Worm (Caenorhabditis elegans): ENCODE results near the gene nas-4.

The nas-4 gene

DNA sequence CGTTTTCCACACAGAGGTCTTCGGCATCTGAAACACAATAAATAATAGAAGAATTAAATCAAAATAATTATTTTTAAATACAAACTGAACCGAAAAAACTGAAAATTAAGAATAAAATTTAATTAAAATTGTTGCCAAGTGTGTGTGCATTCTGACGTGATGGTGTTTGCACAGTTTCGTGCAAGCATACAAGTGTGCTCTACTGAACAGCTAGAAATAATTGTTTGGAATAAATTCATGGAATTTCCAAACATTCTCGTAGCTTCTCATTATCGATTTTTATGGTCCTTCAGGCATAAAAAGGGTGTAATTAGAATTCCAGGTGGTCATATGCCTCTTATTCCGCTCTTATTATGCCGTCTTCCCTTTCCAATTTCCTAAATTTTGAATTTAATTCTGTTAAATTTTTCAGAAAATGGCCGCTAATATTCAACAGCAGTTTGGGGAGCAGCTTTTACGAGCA lies 16.3 kb upstream of the nas-4 start, which contains the start of the genes mrps-17 and txdc-9 (continued):
- TF ChIP-seq aptf-2 (GFP tag; conservative IDR thresholded peaks at IDR 0.05) (no peak), lag-1 (GFP tag; IDR thresholded peaks at IDR 0.05) (no peak), B0261.1 (tag; optimal IDR thresholded peaks at IDR 0.05) (no peak), lin-54 (GFP tag; optimal IDR thresholded peaks at IDR 0.05) (peak; percentile 42), sea-2 (GFP tag; IDR thresholded peaks at IDR 0.05) (no peak), bed-2 (GFP tag; IDR thresholded peaks at IDR 0.05) (no peak), aptf-3 (GFP tag; IDR thresholded peaks at IDR 0.05) (no peak), attf-6 (GFP tag; IDR thresholded peaks at IDR 0.05) (no peak), dpl-1 (GFP tag; optimal IDR thresholded peaks at IDR 0.05) (peak; percentile 36), snpc-1.1 (tag; optimal IDR thresholded peaks at IDR 0.05; ENCODE audit: insufficient read depth) (peak; percentile 27), tlf-1 (GFP tag; optimal IDR thresholded peaks at IDR 0.05) (no peak), ekl-4 (GFP tag; IDR thresholded peaks at IDR 0.05) (no peak), K11D2.4 (GFP tag; IDR thresholded peaks at IDR 0.05) (no peak), ztf-28 (GFP tag; IDR thresholded peaks at IDR 0.05) (no peak), F55B11.4 (tag; optimal IDR thresholded peaks at IDR 0.05; ENCODE audit: borderline replicate concordance, insufficient read depth) (no peak), dox-1 (GFP tag; IDR thresholded peaks at IDR 0.05) (peak; percentile 40; the same call in 1 of the 2 replicates), xnd-1 (tag; optimal IDR thresholded peaks at IDR 0.05) (no peak), chd-7 (tag; optimal IDR thresholded peaks at IDR 0.05) (no peak), mes-4 (tag; optimal IDR thresholded peaks at IDR 0.05) (no peak), ceh-40 (GFP tag; IDR thresholded peaks at IDR 0.05) (no peak), T07F8.4 (tag; optimal IDR thresholded peaks at IDR 0.05) (no peak), gei-17 (GFP tag; optimal IDR thresholded peaks at IDR 0.05) (no peak), rcor-1 (GFP tag; IDR thresholded peaks at IDR 0.05) (no peak), lin-26 (GFP tag; IDR thresholded peaks at IDR 0.05) (no peak), akir-1 (GFP tag; optimal IDR thresholded peaks at IDR 0.05) (no peak), hmg-1.2 (GFP tag; IDR thresholded peaks at IDR 0.05) (peak; percentile 47; the same call in 1 of the 2 replicates), bed-1 (GFP tag; IDR thresholded peaks at IDR 0.05) (no peak), ztf-26 (tag; optimal IDR thresholded peaks at IDR 0.05) (no peak), ccch-3 (GFP tag; optimal IDR thresholded peaks at IDR 0.05) (no peak), ceh-58 (GFP tag; IDR thresholded peaks at IDR 0.05) (no peak), F23B12.7 (tag; optimal IDR thresholded peaks at IDR 0.05; ENCODE audit: insufficient read depth) (peak; percentile 85), ztf-3 (GFP tag; optimal IDR thresholded peaks at IDR 0.05) (no peak), F57A8.1 (GFP tag; optimal IDR thresholded peaks at IDR 0.05) (no peak), lir-1 (GFP tag; conservative IDR thresholded peaks at IDR 0.05) (no peak), nfya-1 (tag; optimal IDR thresholded peaks at IDR 0.05; ENCODE audit: borderline replicate concordance, insufficient read depth) (no peak), sptf-2 (GFP tag; optimal IDR thresholded peaks at IDR 0.05) (no peak), lin-35 (GFP tag; optimal IDR thresholded peaks at IDR 0.05) (peak in 1 of 3 experiments; percentile 67), F57C9.4 (tag; optimal IDR thresholded peaks at IDR 0.05) (no peak), hsf-1 (GFP tag; IDR thresholded peaks at IDR 0.05) (0 out of 2 replicates have a peak, but pooled peaks have one; percentile 27), athp-1 (tag; optimal IDR thresholded peaks at IDR 0.05) (no peak), Y56A3A.18 (GFP tag; IDR thresholded peaks at IDR 0.05) (no peak), egl-44 (GFP tag; IDR thresholded peaks at IDR 0.05) (no peak), cebp-1 (GFP tag; IDR thresholded peaks at IDR 0.05) (no peak), cebp-1 (tag; optimal IDR thresholded peaks at IDR 0.05) (peak; percentile 48), ceh-91 (GFP tag; IDR thresholded peaks at IDR 0.05) (no peak), ama-1 (optimal IDR thresholded peaks at IDR 0.05) (no peak), ama-1 (GFP tag; optimal IDR thresholded peaks at IDR 0.05) (peak in 1 of 2 experiments; percentile 13), Y53F4B.3 (GFP tag; IDR thresholded peaks at IDR 0.05) (no peak), zim-3 (tag; optimal IDR thresholded peaks at IDR 0.05) (no peak), egl-18 (GFP tag; IDR thresholded peaks at IDR 0.05) (no peak)
